Worm (Caenorhabditis elegans) whole organism, L3 larva: Measurements from ENCODE around the gene hars-1.

Source experiments
- ZK546.5 ChIP-seq: sonication (generic microtip); optimal IDR thresholded peaks from 2 replicates; lab custom pipeline; 2017; ENCODE audit warnings: missing biosample characterization, missing genetic modification characterization
- aly-2 ChIP-seq: fragments of 150-350 bp; optimal IDR thresholded peaks from 2 replicates; lab custom pipeline; 2014; ENCODE audit warnings: missing biosample characterization, missing genetic modification characterization
- ama-1 ChIP-seq: fragments of 150-350 bp; optimal IDR thresholded peaks from 2 replicates; lab custom pipeline; 2018
- ceh-16 ChIP-seq: sonication (generic microtip); optimal IDR thresholded peaks from 2 replicates; lab custom pipeline; 2017; ENCODE audit warnings: missing biosample characterization, missing genetic modification characterization
- ceh-28 ChIP-seq: fragments of 150-350 bp; optimal IDR thresholded peaks from 2 replicates; lab custom pipeline; 2014; ENCODE audit warnings: missing biosample characterization, missing genetic modification reagents, missing genetic modification characterization
- ceh-82 ChIP-seq: fragments of 150-350 bp; optimal IDR thresholded peaks from 2 replicates; lab custom pipeline; 2014; ENCODE audit warnings: missing biosample characterization, missing genetic modification characterization
- daf-12 ChIP-seq: fragments of 150-350 bp; optimal IDR thresholded peaks from 2 replicates; lab custom pipeline; 2014; ENCODE audit warnings: missing biosample characterization, missing genetic modification reagents, missing genetic modification characterization
- egl-27 ChIP-seq: sonication (generic microtip); optimal IDR thresholded peaks from 4 replicates; lab custom pipeline; 2017; ENCODE audit warnings: missing biosample characterization, missing genetic modification reagents, missing genetic modification characterization
- egl-5 ChIP-seq: fragments of 150-350 bp; optimal IDR thresholded peaks from 2 replicates; lab custom pipeline; 2017; ENCODE audit warnings: missing biosample characterization, missing genetic modification reagents, missing genetic modification characterization, inconsistent platforms
- elt-1 ChIP-seq: fragments of 150-350 bp; optimal IDR thresholded peaks from 2 replicates; lab custom pipeline; 2014; ENCODE audit warnings: missing biosample characterization, missing genetic modification characterization
- elt-3 ChIP-seq, 3 experiments: fragments of 150-350 bp in 1 of 3; sonication (generic microtip) in 2 of 3; optimal IDR thresholded peaks; 2 replicates in 2 of 3; 4 replicates in 1 of 3; lab custom pipeline; 2014 to 2017; ENCODE audit warnings: missing biosample characterization in 3 of 3, missing genetic modification characterization in 3 of 3
- eor-1 ChIP-seq, 2 experiments: fragments of 150-350 bp; optimal IDR thresholded peaks; 2 replicates each; lab custom pipeline; 2014 to 2018; ENCODE audit warnings: missing biosample characterization in 2 of 2, missing genetic modification characterization in 2 of 2
- fkh-10 ChIP-seq: sonication (generic microtip); optimal IDR thresholded peaks from 2 replicates; lab custom pipeline; 2017; ENCODE audit warnings: missing biosample characterization, missing genetic modification reagents, missing genetic modification characterization
- fos-1 ChIP-seq: fragments of 150-350 bp; optimal IDR thresholded peaks from 2 replicates; lab custom pipeline; 2014; ENCODE audit warnings: missing biosample characterization, missing genetic modification characterization
- hmg-11 ChIP-seq: sonication (generic microtip); optimal IDR thresholded peaks from 2 replicates; lab custom pipeline; 2016; ENCODE audit warnings: missing genetic modification characterization, missing compliant biosample characterization
- jun-1 ChIP-seq: fragments of 150-350 bp; optimal IDR thresholded peaks from 2 replicates; lab custom pipeline; 2014; ENCODE audit warnings: missing biosample characterization, missing genetic modification reagents, missing genetic modification characterization
- lin-39 ChIP-seq: fragments of 150-350 bp; optimal IDR thresholded peaks from 2 replicates; lab custom pipeline; 2018; ENCODE audit warnings: missing biosample characterization, missing genetic modification reagents, missing genetic modification characterization
- lsy-12 ChIP-seq: sonication (generic microtip); optimal IDR thresholded peaks from 2 replicates; lab custom pipeline; 2016; ENCODE audit warnings: mild to moderate bottlenecking, missing genetic modification characterization, missing compliant biosample characterization
- mdl-1 ChIP-seq: fragments of 150-350 bp; optimal IDR thresholded peaks from 2 replicates; lab custom pipeline; 2014; ENCODE audit warnings: missing biosample characterization, missing genetic modification characterization
- mml-1 ChIP-seq: fragments of 150-350 bp; sonication (generic microtip); optimal IDR thresholded peaks from 3 replicates; lab custom pipeline; 2014; ENCODE audit warnings: missing biosample characterization, missing genetic modification characterization
- nhr-12 ChIP-seq: fragments of 150-350 bp; optimal IDR thresholded peaks from 2 replicates; lab custom pipeline; 2014; ENCODE audit warnings: missing biosample characterization, missing genetic modification characterization
- nhr-23 ChIP-seq: fragments of 150-350 bp; optimal IDR thresholded peaks from 2 replicates; lab custom pipeline; 2014; ENCODE audit warnings: missing biosample characterization, missing genetic modification reagents, missing genetic modification characterization
- nhr-25 ChIP-seq: sonication (generic microtip); optimal IDR thresholded peaks from 2 replicates; lab custom pipeline; 2017; ENCODE audit warnings: missing biosample characterization, missing genetic modification characterization
- nhr-43 ChIP-seq: sonication (generic microtip); optimal IDR thresholded peaks from 2 replicates; lab custom pipeline; 2016; ENCODE audit warnings: mild to moderate bottlenecking, missing genetic modification characterization, missing compliant biosample characterization; ENCODE audit not compliant: poor library complexity, severe bottlenecking
- nhr-67 ChIP-seq: fragments of 150-350 bp; optimal IDR thresholded peaks from 2 replicates; lab custom pipeline; 2014; ENCODE audit warnings: missing biosample characterization, missing genetic modification characterization
- nhr-76 ChIP-seq: fragments of 150-350 bp; sonication (generic microtip); optimal IDR thresholded peaks from 5 replicates; lab custom pipeline; 2014; ENCODE audit warnings: missing biosample characterization, missing genetic modification characterization
- pqm-1 ChIP-seq: fragments of 150-350 bp; optimal IDR thresholded peaks from 2 replicates; lab custom pipeline; 2017; ENCODE audit warnings: missing biosample characterization, missing genetic modification characterization, inconsistent platforms
- snpc-4 ChIP-seq: fragments of 150-350 bp; optimal IDR thresholded peaks from 2 replicates; lab custom pipeline; 2014; ENCODE audit warnings: missing biosample characterization, missing genetic modification characterization
- unc-39 ChIP-seq: sonication (generic microtip); optimal IDR thresholded peaks from 4 replicates; lab custom pipeline; 2017; ENCODE audit warnings: missing biosample characterization, missing genetic modification characterization
- unc-62 ChIP-seq: fragments of 150-350 bp; sonication (generic microtip); optimal IDR thresholded peaks from 4 replicates; lab custom pipeline; 2014; ENCODE audit warnings: missing biosample characterization, missing genetic modification reagents, missing genetic modification characterization
- zag-1 ChIP-seq: fragments of 150-350 bp; optimal IDR thresholded peaks from 2 replicates; lab custom pipeline; 2014; ENCODE audit warnings: missing biosample characterization, missing genetic modification characterization

hars-1 gene

ce11 chrIV:10821672-10822304, 37.0 kb upstream of the hars-1 start (continued):
- peak; percentile 77 for TF ChIP-seq unc-62 (GFP tag; lab: Kevin White, UChicago)
- TF ChIP-seq nhr-23 (tag; lab: Kevin White, UChicago), result peak; percentile 82
- TF ChIP-seq nhr-43, result peak; percentile 73

- TF ChIP-seq jun-1 (tag; lab: Kevin White, UChicago), result no peak
- TF ChIP-seq ama-1 (lab: Kevin White, UChicago), result peak; percentile 32
- TF ChIP-seq, all 47 proteins: peak for 1
Measured at ce11 chrIV:10825383-10825782, 33.4 kb upstream of the hars-1 start.

ce11 chrIV:10826029-10826428, 32.7 kb upstream of the hars-1 start:
- TF ChIP-seq elt-1 (tag; lab: Kevin White, UChicago) (no peak), ceh-16 (tag; lab: Kevin White, UChicago) (no peak), lsy-12 (tag; lab: Kevin White, UChicago) (no peak), nhr-43 (peak; percentile 18)

- TF ChIP-seq nhr-12 (tag; lab: Kevin White, UChicago) (no peak), elt-3 (tag; optimal IDR thresholded peaks at IDR 0.05; lab: Kevin White, UChicago) (no peak), unc-62 (GFP tag; lab: Kevin White, UChicago) (no peak), mml-1 (tag; lab: Kevin White, UChicago) (no peak), snpc-4 (tag; lab: Kevin White, UChicago) (no peak), egl-5 (tag; lab: Kevin White, UChicago) (no peak), unc-39 (tag; lab: Kevin White, UChicago) (no peak), mdl-1 (tag; lab: Kevin White, UChicago) (no peak), aly-2 (tag; lab: Kevin White, UChicago) (no peak), nhr-25 (tag; lab: Kevin White, UChicago) (no peak), nhr-67 (tag; lab: Kevin White, UChicago) (no peak), hmg-11 (tag; lab: Kevin White, UChicago) (no peak), fkh-10 (no peak), nhr-23 (tag; lab: Kevin White, UChicago) (no peak), egl-27 (tag; lab: Kevin White, UChicago) (no peak), zag-1 (no peak), ceh-28 (tag; lab: Kevin White, UChicago) (no peak), daf-12 (tag; lab: Kevin White, UChicago) (no peak), eor-1 (tag; optimal IDR thresholded peaks at IDR 0.05; lab: Kevin White, UChicago) (no peak)
Measured at ce11 chrIV:10828049-10828448, 30.7 kb upstream of the hars-1 start, which contains the start of gene npax-3. Gene npax-3 (minus strand): TSS chrIV:10828149.

- no peak for TF ChIP-seq ZK546.5 (tag; lab: Kevin White, UChicago)
- TF ChIP-seq fos-1 (tag; lab: Kevin White, UChicago), result no peak
Measured at ce11 chrIV:10832148-10832547, 26.6 kb upstream of the hars-1 start, which contains the start of gene best-15. Gene best-15 (minus strand): TSS chrIV:10832248.

ce11 chrIV:10842232-10842631, 16.5 kb upstream of the hars-1 start:
- TF ChIP-seq nhr-25 (tag; lab: Kevin White, UChicago), result no peak
- no peak for TF ChIP-seq lin-39 (tag; lab: Kevin White, UChicago)
- TF ChIP-seq ceh-82 (tag; lab: Kevin White, UChicago), result no peak
- TF ChIP-seq unc-62 (GFP tag; lab: Kevin White, UChicago), result no peak
- TF ChIP-seq lsy-12 (tag; lab: Kevin White, UChicago), result no peak
- TF ChIP-seq pqm-1 (tag; lab: Kevin White, UChicago), result no peak
- no peak for TF ChIP-seq eor-1 (tag; optimal IDR thresholded peaks at IDR 0.05; lab: Kevin White, UChicago)
- no peak for TF ChIP-seq nhr-76 (tag; lab: Kevin White, UChicago)
- no peak for TF ChIP-seq ceh-28 (tag; lab: Kevin White, UChicago)
- TF ChIP-seq mml-1 (tag; lab: Kevin White, UChicago), result no peak
